Worm (Caenorhabditis elegans): ENCODE data around the gene T05A7.12.

- no peak for TF ChIP-seq egl-27 (tag; optimal IDR thresholded peaks at IDR 0.05)
- TF ChIP-seq zag-1 (tag; optimal IDR thresholded peaks at IDR 0.05), result no peak
- TF ChIP-seq snpc-4 (tag; optimal IDR thresholded peaks at IDR 0.05), result no peak
- TF ChIP-seq ces-1 (GFP tag; optimal IDR thresholded peaks at IDR 0.05), result no peak
- peak; percentile 46 for TF ChIP-seq lin-15B (tag; optimal IDR thresholded peaks at IDR 0.05)
These were observed 43.3 kb upstream of the T05A7.12 start, which contains the start of the genes F10G7.9 and tsn-1 for ce11 chrII:4706359-4706871.
